Fruit fly (Drosophila melanogaster) whole organism: ENCODE results near the gene Kots.

ENCODE experiments used
- CG8478 ChIP-seq: fragments of >200 bp; optimal IDR thresholded peaks from 2 replicates; lab custom pipeline; 2018; ENCODE audit warnings: inconsistent platforms
- EcR ChIP-seq, 2 experiments: fragments of >200 bp; optimal IDR thresholded peaks; 2 replicates each; lab custom pipeline; 2017; ENCODE audit warnings: missing biosample characterization in 2 of 2, missing genetic modification characterization in 2 of 2, missing genetic modification reagents in 2 of 2

DNA sequence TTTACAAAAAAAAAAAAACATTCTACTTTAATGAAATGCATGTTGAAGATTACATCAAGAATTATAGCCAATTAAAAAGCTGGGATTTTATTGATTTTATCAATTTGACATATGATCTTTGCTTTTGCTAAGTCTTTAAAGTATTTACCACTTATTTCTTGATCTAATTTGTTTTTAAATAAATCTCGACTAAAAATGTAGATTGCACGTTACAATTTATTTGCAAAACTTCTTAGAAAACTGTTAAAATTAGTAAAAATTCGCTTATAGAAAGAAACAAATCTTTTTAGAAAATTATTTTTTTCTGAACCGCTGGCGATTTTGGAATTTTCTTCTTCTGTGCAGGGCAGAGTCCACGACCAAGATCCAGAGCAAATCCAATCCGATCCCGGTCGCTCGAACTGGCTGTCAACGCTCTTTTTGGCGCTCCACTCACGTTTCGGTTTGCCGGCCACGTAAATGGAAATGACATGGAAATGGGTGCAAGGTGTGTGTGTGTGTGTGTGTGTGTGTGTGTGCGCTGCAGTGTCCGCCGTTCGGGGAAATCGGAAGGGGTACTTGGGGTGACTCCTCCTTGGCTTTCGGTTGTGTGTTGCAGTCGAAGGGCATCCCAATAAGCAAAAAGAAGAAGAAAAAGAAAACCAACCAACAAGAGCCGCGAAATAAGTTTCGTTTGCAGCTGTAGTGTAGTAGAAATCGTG lies 38.3 kb upstream of the Kots start:
- no peak for TF ChIP-seq CG8478
- TF ChIP-seq EcR (GFP tag; optimal IDR thresholded peaks at IDR 0.05; lab: Kevin White, UChicago) = no peak
